Fruit fly (Drosophila melanogaster): ENCODE measurements around the gene CG46383.

CG46383 gene

dm6 chr3R:15985762-15986214 lies 35.0 kb upstream of the CG46383 start, which contains the start of gene srp (continued):
- TF ChIP-seq CG7786 (GFP tag; optimal IDR thresholded peaks at IDR 0.05) (no peak), Dip3 (GFP tag; optimal IDR thresholded peaks at IDR 0.05) (no peak), CG11093 (GFP tag; IDR thresholded peaks at IDR 0.05) (no peak), dpn (GFP tag; optimal IDR thresholded peaks at IDR 0.05) (no peak), Nf-YC (tag; optimal IDR thresholded peaks at IDR 0.05) (peak; percentile 90), tll (GFP tag; optimal IDR thresholded peaks at IDR 0.05) (no peak), CG7987 (GFP tag; optimal IDR thresholded peaks at IDR 0.05) (no peak), Deaf1 (tag; optimal IDR thresholded peaks at IDR 0.05) (peak; percentile 78), Ravus (GFP tag; IDR thresholded peaks at IDR 0.05) (no peak), pita (GFP tag; optimal IDR thresholded peaks at IDR 0.05) (no peak), tin (GFP tag; optimal IDR thresholded peaks at IDR 0.05) (no peak), zfh1 (GFP tag; IDR thresholded peaks at IDR 0.05) (no peak), CG1832 (GFP tag; optimal IDR thresholded peaks at IDR 0.05) (peak; percentile 55), GATAe (GFP tag; conservative IDR thresholded peaks at IDR 0.05) (peak; percentile 99), h (optimal IDR thresholded peaks at IDR 0.05) (no peak), CG12942 (GFP tag; optimal IDR thresholded peaks at IDR 0.05) (no peak), CG12155 (GFP tag; optimal IDR thresholded peaks at IDR 0.05) (peak; percentile 49), chinmo (GFP tag; IDR thresholded peaks at IDR 0.05; ENCODE audit: partially characterized antibody) (0 out of 4 replicates have a peak, but pooled peaks have one; percentile 42), Fer2 (tag; optimal IDR thresholded peaks at IDR 0.05) (no peak), CG5245 (GFP tag; optimal IDR thresholded peaks at IDR 0.05) (no peak), CG14014 (GFP tag; IDR thresholded peaks at IDR 0.05) (0 out of 2 replicates have a peak, but pooled peaks have one; percentile 10), CG1647 (GFP tag; optimal IDR thresholded peaks at IDR 0.05) (no peak), E2f1 (GFP tag; IDR thresholded peaks at IDR 0.05) (no peak), Nf-YB (GFP tag; optimal IDR thresholded peaks at IDR 0.05) (peak; percentile 89), mam (GFP tag; optimal IDR thresholded peaks at IDR 0.05) (no peak), Hr78 (GFP tag; optimal IDR thresholded peaks at IDR 0.05) (no peak), shn (GFP tag; optimal IDR thresholded peaks at IDR 0.05) (peak; percentile 57), CG10543 (GFP tag; optimal IDR thresholded peaks at IDR 0.05) (peak; percentile 80), Med (GFP tag) (peak; percentile 94), ab (GFP tag; optimal IDR thresholded peaks at IDR 0.05) (no peak), gfzf (GFP tag; optimal IDR thresholded peaks at IDR 0.05) (no peak), Pdp1 (GFP tag; optimal IDR thresholded peaks at IDR 0.05) (peak in 1 of 2 experiments; percentile 74), CG2199 (GFP tag; IDR thresholded peaks at IDR 0.05) (0 out of 3 replicates have a peak, but pooled peaks have one; percentile 21), CG8944 (GFP tag; optimal IDR thresholded peaks at IDR 0.05) (no peak)

- TF ChIP-seq Six4 (GFP tag; optimal IDR thresholded peaks at IDR 0.05) (no peak), CG7987 (GFP tag; optimal IDR thresholded peaks at IDR 0.05) (no peak), HLH3B (GFP tag; IDR thresholded peaks at IDR 0.05) (0 out of 2 replicates have a peak, but pooled peaks have one; percentile 31), Xbp1 (GFP tag; optimal IDR thresholded peaks at IDR 0.05) (peak; percentile 30), CG10366 (GFP tag; IDR thresholded peaks at IDR 0.05) (peak; percentile 22; the same call in 1 of the 2 replicates), Atf-2 (GFP tag; optimal IDR thresholded peaks at IDR 0.05) (no peak), CG13894 (tag; optimal IDR thresholded peaks at IDR 0.05) (no peak), lilli (GFP tag; optimal IDR thresholded peaks at IDR 0.05) (peak; percentile 33), ap (GFP tag; IDR thresholded peaks at IDR 0.05) (no peak), nmo (GFP tag; optimal IDR thresholded peaks at IDR 0.05) (peak; percentile 73), Dref (GFP tag; IDR thresholded peaks at IDR 0.05) (no peak), CG6854 (GFP tag; optimal IDR thresholded peaks at IDR 0.05) (no peak), ATbp (GFP tag; optimal IDR thresholded peaks at IDR 0.05) (no peak), Poxn (GFP tag; IDR thresholded peaks at IDR 0.05) (no peak), CG9727 (GFP tag; optimal IDR thresholded peaks at IDR 0.05) (peak; percentile 73), Myb (GFP tag; optimal IDR thresholded peaks at IDR 0.05) (peak; percentile 4), ab (GFP tag; optimal IDR thresholded peaks at IDR 0.05) (no peak), kah (GFP tag; optimal IDR thresholded peaks at IDR 0.05) (no peak), Aef1 (GFP tag; IDR thresholded peaks at IDR 0.05) (no peak)
These were observed 33.9 kb upstream of the CG46383 start for dm6 chr3R:15984483-15985118.

All from whole organism, embryonic.